Fruit fly (Drosophila melanogaster) whole organism, embryonic: Measurements from ENCODE around the gene Ero1L.

Source experiments
- CG10147 ChIP-seq: fragments of 200-800 bp; sonication (Bioruptor generic); optimal IDR thresholded peaks from 2 replicates; lab custom pipeline; 2019; ENCODE audit warnings: missing biosample characterization, mild to moderate bottlenecking, missing genetic modification characterization, moderate library complexity
- CG10321 ChIP-seq: fragments of 200-800 bp; sonication (Bioruptor generic); IDR thresholded peaks from 2 replicates; pipeline ENCODE4 v1.3.6; 2022; ENCODE audit warnings: missing biosample characterization, missing genetic modification characterization
- CG12299 ChIP-seq: fragments of 200-800 bp; sonication (Bioruptor generic); optimal IDR thresholded peaks from 2 replicates; lab custom pipeline; 2018; ENCODE audit warnings: missing biosample characterization, mild to moderate bottlenecking, missing genetic modification characterization
- CG15479 ChIP-seq: fragments of 200-800 bp; sonication (Bioruptor generic); optimal IDR thresholded peaks from 3 replicates; lab custom pipeline; 2019; ENCODE audit warnings: missing biosample characterization, mild to moderate bottlenecking, missing genetic modification characterization, moderate library complexity
- CG15514 ChIP-seq: fragments of 200-800 bp; sonication (Bioruptor generic); optimal IDR thresholded peaks from 3 replicates; lab custom pipeline; 2017; ENCODE audit warnings: missing biosample characterization, missing genetic modification characterization, mild to moderate bottlenecking, moderate library complexity, missing genetic modification reagents
- CG16779 ChIP-seq: fragments of 200-800 bp; sonication (Bioruptor generic); IDR thresholded peaks from 2 replicates; pipeline ENCODE4 v1.3.6; 2022; ENCODE audit warnings: missing biosample characterization, missing genetic modification characterization
- CG16863 ChIP-seq: fragments of 200-800 bp; sonication (Bioruptor generic); optimal IDR thresholded peaks from 3 replicates; lab custom pipeline; 2016; ENCODE audit warnings: missing biosample characterization, missing genetic modification characterization
- CG17328 ChIP-seq: fragments of 200-800 bp; sonication (Bioruptor generic); IDR thresholded peaks from 2 replicates; pipeline ENCODE4 v1.3.6; 2022; ENCODE audit warnings: missing biosample characterization, missing genetic modification characterization
- CG17612 ChIP-seq: fragments of 200-800 bp; sonication (Bioruptor generic); IDR thresholded peaks from 2 replicates; pipeline ENCODE4 v1.3.6; 2022; ENCODE audit warnings: missing biosample characterization, missing genetic modification characterization
- CG17829 ChIP-seq: fragments of 200-800 bp; optimal IDR thresholded peaks from 2 replicates; lab custom pipeline; 2019; ENCODE audit warnings: missing biosample characterization, mild to moderate bottlenecking, missing genetic modification characterization, moderate library complexity
- CG18599 ChIP-seq: fragments of 200-800 bp; sonication (Bioruptor generic); optimal IDR thresholded peaks from 3 replicates; lab custom pipeline; 2017; ENCODE audit warnings: missing biosample characterization, missing genetic modification characterization, mild to moderate bottlenecking, moderate library complexity, missing genetic modification reagents
- CG2120 ChIP-seq: fragments of 200-800 bp; sonication (Bioruptor generic); optimal IDR thresholded peaks from 3 replicates; lab custom pipeline; 2016; ENCODE audit warnings: missing biosample characterization, missing genetic modification characterization
- CG2889 ChIP-seq: fragments of 200-800 bp; sonication (Bioruptor generic); IDR thresholded peaks from 3 replicates; pipeline ENCODE4 v1.3.6; 2022; ENCODE audit warnings: missing biosample characterization, missing genetic modification characterization
- CG3995 ChIP-seq: fragments of 200-800 bp; sonication (Bioruptor generic); optimal IDR thresholded peaks from 3 replicates; lab custom pipeline; 2016; ENCODE audit warnings: missing biosample characterization, missing genetic modification characterization
- CG6689 ChIP-seq: fragments of 200-800 bp; sonication (Bioruptor generic); IDR thresholded peaks from 2 replicates; pipeline ENCODE4 v1.3.6; 2022; ENCODE audit warnings: missing biosample characterization, missing genetic modification characterization
- CG8359 ChIP-seq: fragments of 200-800 bp; sonication (Bioruptor generic); optimal IDR thresholded peaks from 2 replicates; lab custom pipeline; 2017; ENCODE audit warnings: missing biosample characterization, mild to moderate bottlenecking, missing genetic modification characterization, borderline replicate concordance
- CG8944 ChIP-seq: fragments of 200-800 bp; sonication (Bioruptor generic); optimal IDR thresholded peaks from 3 replicates; lab custom pipeline; 2016; ENCODE audit warnings: missing biosample characterization, missing genetic modification characterization
- CG9437 ChIP-seq: fragments of 200-800 bp; sonication (Bioruptor generic); optimal IDR thresholded peaks from 2 replicates; lab custom pipeline; 2018; ENCODE audit warnings: missing biosample characterization, mild to moderate bottlenecking, missing genetic modification characterization
- Dll ChIP-seq: fragments of 200-800 bp; sonication (Bioruptor generic); IDR thresholded peaks from 4 replicates; pipeline ENCODE4 v1.3.6; 2022; ENCODE audit warnings: missing biosample characterization, missing genetic modification characterization; ENCODE audit not compliant: partially characterized antibody
- Ets65A ChIP-seq: fragments of 200-800 bp; sonication (Bioruptor generic); peaks from one replicate; lab custom pipeline; 2016; ENCODE audit warnings: missing biosample characterization, missing genetic modification characterization
- Fer3 ChIP-seq: fragments of 200-800 bp; sonication (Bioruptor generic); optimal IDR thresholded peaks from 2 replicates; lab custom pipeline; 2018; ENCODE audit warnings: missing biosample characterization, mild to moderate bottlenecking, missing genetic modification characterization, moderate library complexity
- NFAT ChIP-seq: fragments of 200-800 bp; sonication (Bioruptor generic); IDR thresholded peaks from 2 replicates; pipeline ENCODE4 v1.3.6; 2022; ENCODE audit warnings: missing biosample characterization, missing genetic modification characterization
- Pdp1 ChIP-seq, 2 experiments: fragments of 200-800 bp; sonication (Bioruptor generic); optimal IDR thresholded peaks; 3 replicates each; lab custom pipeline; 2016; ENCODE audit warnings: missing biosample characterization in 2 of 2, missing genetic modification characterization in 2 of 2, mild to moderate bottlenecking in 1 of 2, moderate library complexity in 1 of 2
- Rfx ChIP-seq: fragments of 200-800 bp; sonication (Bioruptor generic); IDR thresholded peaks from 2 replicates; pipeline ENCODE4 v1.3.6; 2022; ENCODE audit warnings: missing biosample characterization, missing genetic modification characterization
- Sry-β ChIP-seq: fragments of 200-800 bp; sonication (Bioruptor generic); optimal IDR thresholded peaks from 2 replicates; lab custom pipeline; 2018; ENCODE audit warnings: missing biosample characterization, mild to moderate bottlenecking, missing genetic modification characterization, moderate library complexity
- Ssrp ChIP-seq: fragments of 200-800 bp; sonication (Bioruptor generic); optimal IDR thresholded peaks from 2 replicates; lab custom pipeline; 2018; ENCODE audit warnings: missing biosample characterization, mild to moderate bottlenecking, missing genetic modification characterization, moderate library complexity
- Trl ChIP-seq, 3 experiments: fragments of >200 bp in 2 of 3; fragments of 200-800 bp in 1 of 3; sonication (Bioruptor generic) in 1 of 3; optimal IDR thresholded peaks; 2 replicates in 1 of 3; 3 replicates in 2 of 3; lab custom pipeline; 2016 to 2017; ENCODE audit warnings: missing biosample characterization in 1 of 3, missing genetic modification characterization in 1 of 3
- ac ChIP-seq: fragments of 200-800 bp; sonication (Bioruptor generic); optimal IDR thresholded peaks from 3 replicates; lab custom pipeline; 2017; ENCODE audit warnings: missing biosample characterization, mild to moderate bottlenecking, missing genetic modification characterization
- ase ChIP-seq: fragments of 200-800 bp; sonication (Bioruptor generic); IDR thresholded peaks from 3 replicates; pipeline ENCODE4 v1.3.6; 2022; ENCODE audit warnings: missing biosample characterization, missing genetic modification characterization
- bigmax ChIP-seq: fragments of 200-800 bp; sonication (Bioruptor generic); optimal IDR thresholded peaks from 2 replicates; lab custom pipeline; 2018; ENCODE audit warnings: missing biosample characterization, mild to moderate bottlenecking, missing genetic modification characterization
- br ChIP-seq: fragments of >200 bp; optimal IDR thresholded peaks from 2 replicates; lab custom pipeline; 2017
- dimm ChIP-seq: fragments of 200-800 bp; sonication (Bioruptor generic); IDR thresholded peaks from 2 replicates; pipeline ENCODE4 v1.3.6; 2022; ENCODE audit warnings: missing biosample characterization, missing genetic modification characterization
- ewg ChIP-seq: fragments of 200-800 bp; sonication (Bioruptor generic); optimal IDR thresholded peaks from 3 replicates; lab custom pipeline; 2017; ENCODE audit warnings: mild to moderate bottlenecking, missing biosample characterization, missing genetic modification reagents, missing genetic modification characterization
- gce ChIP-seq: fragments of 200-800 bp; sonication (Bioruptor generic); IDR thresholded peaks from 3 replicates; pipeline ENCODE4 v1.3.6; 2022; ENCODE audit warnings: missing biosample characterization, missing genetic modification characterization
- gsb-n ChIP-seq: fragments of 200-800 bp; sonication (Bioruptor generic); optimal IDR thresholded peaks from 3 replicates; lab custom pipeline; 2018; ENCODE audit warnings: missing biosample characterization, mild to moderate bottlenecking, missing genetic modification characterization
- ind ChIP-seq: fragments of 200-800 bp; sonication (Bioruptor generic); optimal IDR thresholded peaks from 3 replicates; lab custom pipeline; 2016; ENCODE audit warnings: missing biosample characterization, missing genetic modification characterization
- inv ChIP-seq: fragments of 200-800 bp; sonication (Bioruptor generic); IDR thresholded peaks from 2 replicates; pipeline ENCODE4 v1.3.6; 2022; ENCODE audit warnings: missing biosample characterization, missing genetic modification characterization; ENCODE audit not compliant: partially characterized antibody
- jigr1 ChIP-seq: fragments of 200-800 bp; sonication (Bioruptor generic); IDR thresholded peaks from 3 replicates; pipeline ENCODE4 v1.3.6; 2022; ENCODE audit warnings: missing biosample characterization, missing genetic modification characterization
- lmd ChIP-seq: fragments of 200-800 bp; sonication (Bioruptor generic); IDR thresholded peaks from 2 replicates; pipeline ENCODE4 v1.3.6; 2022; ENCODE audit warnings: missing biosample characterization, missing genetic modification characterization
- luna ChIP-seq: fragments of 200-800 bp; sonication (Bioruptor generic); optimal IDR thresholded peaks from 2 replicates; lab custom pipeline; 2016; ENCODE audit warnings: missing biosample characterization, missing genetic modification characterization
- nerfin-1 ChIP-seq: fragments of 200-800 bp; sonication (Bioruptor generic); optimal IDR thresholded peaks from 3 replicates; lab custom pipeline; 2019; ENCODE audit warnings: missing biosample characterization, mild to moderate bottlenecking, missing genetic modification characterization, moderate library complexity
- pros ChIP-seq: fragments of 200-800 bp; sonication (Bioruptor generic); optimal IDR thresholded peaks from 3 replicates; lab custom pipeline; 2019; ENCODE audit warnings: missing biosample characterization, mild to moderate bottlenecking, missing genetic modification characterization, moderate library complexity
- pzg ChIP-seq: fragments of 200-800 bp; sonication (Bioruptor generic); optimal IDR thresholded peaks from 3 replicates; lab custom pipeline; 2018; ENCODE audit warnings: missing biosample characterization, mild to moderate bottlenecking, missing genetic modification characterization, moderate library complexity
- row ChIP-seq: fragments of 200-800 bp; sonication (Bioruptor generic); IDR thresholded peaks from 3 replicates; pipeline ENCODE4 v1.3.6; 2022; ENCODE audit warnings: missing biosample characterization, missing genetic modification characterization
- scrt ChIP-seq: fragments of 200-800 bp; sonication (Bioruptor generic); optimal IDR thresholded peaks from 2 replicates; lab custom pipeline; 2018; ENCODE audit warnings: missing biosample characterization, mild to moderate bottlenecking, missing genetic modification characterization, moderate library complexity
- zen ChIP-seq: fragments of 200-800 bp; sonication (Bioruptor generic); optimal IDR thresholded peaks from 3 replicates; lab custom pipeline; 2018; ENCODE audit warnings: missing biosample characterization, mild to moderate bottlenecking, missing genetic modification characterization, moderate library complexity

The Ero1L gene

DNA sequence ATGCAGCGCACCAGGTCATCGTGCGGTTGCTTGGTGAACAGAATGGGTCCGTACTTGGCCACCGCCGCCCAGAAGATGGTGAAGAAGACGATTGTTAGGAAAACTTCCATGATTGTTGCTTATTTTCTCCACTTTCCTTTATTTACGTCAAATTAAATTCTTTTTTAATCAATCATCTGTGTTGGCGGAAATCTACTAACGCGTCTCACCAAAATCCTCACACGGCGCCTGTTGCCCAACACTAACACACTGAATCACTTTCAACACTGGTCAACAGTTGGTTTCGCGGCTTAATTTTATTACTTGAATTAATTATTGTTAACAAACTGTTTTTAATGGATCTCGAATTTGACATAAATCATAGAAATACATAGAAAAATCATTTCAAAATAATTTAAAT lies 16.5 kb downstream of the Ero1L start, which contains the start of gene VhaM9.7-c (continued):
- TF ChIP-seq ind (peak; percentile 38), zen (tag; lab: Kevin White, UChicago) (peak; percentile 37), CG10147 (GFP tag; lab: Kevin White, UChicago) (no peak), CG8944 (GFP tag; lab: Kevin White, UChicago) (no peak), CG2889 (GFP tag; lab: Robert Waterston, UW) (no peak), CG15479 (GFP tag; lab: Kevin White, UChicago) (no peak), ase (no peak), CG17612 (GFP tag; lab: Robert Waterston, UW) (no peak), br (no peak), gsb-n (tag; lab: Kevin White, UChicago) (peak; percentile 24), NFAT (GFP tag; lab: Robert Waterston, UW) (peak; percentile 21; the same call in 1 of the 2 replicates), Fer3 (peak; percentile 22), ac (GFP tag; lab: Kevin White, UChicago) (no peak), CG6689 (GFP tag; lab: Robert Waterston, UW) (no peak), lmd (peak; percentile 12; the same call in 1 of the 2 replicates), CG10321 (GFP tag; lab: Robert Waterston, UW) (no peak), pzg (peak; percentile 69), Ssrp (tag; lab: Kevin White, UChicago) (no peak)
- TF ChIP-seq, all 482 proteins: peak for 138

DNA sequence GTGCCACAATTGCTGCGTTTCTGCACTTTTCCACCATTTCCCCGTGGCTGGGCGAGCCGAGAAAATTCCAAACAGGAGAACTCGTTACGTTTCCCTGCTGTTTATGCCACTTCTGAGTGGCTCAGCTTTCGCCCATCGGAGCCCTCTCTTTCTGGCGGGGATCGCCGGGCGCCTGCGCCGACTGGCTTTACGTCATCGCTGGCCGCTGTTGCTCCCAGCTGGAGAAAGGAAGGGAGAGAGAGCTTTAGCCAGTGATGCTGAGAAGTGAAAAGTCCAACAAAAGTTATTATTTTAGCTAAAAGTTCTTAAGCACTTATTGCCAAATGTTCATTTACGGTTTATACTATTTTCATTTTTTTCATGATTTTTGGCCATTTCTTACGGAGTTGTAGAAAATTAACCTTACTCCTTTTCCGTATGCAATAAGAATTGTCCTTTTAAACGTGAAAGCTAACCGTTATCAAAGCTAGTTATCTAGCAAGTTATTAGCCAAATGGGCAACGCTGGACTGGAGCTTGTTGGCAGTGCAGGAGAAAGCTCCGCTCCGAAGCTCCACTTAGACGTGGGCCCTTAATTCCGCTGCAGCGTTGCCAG lies 17.8 kb downstream of the Ero1L start, which contains the start of the genes Teh2 and tipE:
TSS of gene Teh2 (minus strand) at position 94 of the 594 bp plus-strand sequence.
TSS of gene tipE (plus strand) at position 570 of the 594 bp plus-strand sequence.
- TF ChIP-seq inv (GFP tag; lab: Robert Waterston, UW) (no peak), CG12299 (no peak), CG9437 (GFP tag; lab: Kevin White, UChicago) (peak; percentile 23), CG8359 (no peak), Trl (optimal IDR thresholded peaks at IDR 0.05; lab: Kevin White, UChicago) (peak; percentile 3 to 18), Trl (GFP tag; optimal IDR thresholded peaks at IDR 0.05; lab: Kevin White, UChicago) (no peak), CG15514 (GFP tag; lab: Kevin White, UChicago) (peak; percentile 5), CG3995 (GFP tag; lab: Kevin White, UChicago) (peak; percentile 3), Sry-β (peak; percentile 86), row (GFP tag; lab: Robert Waterston, UW) (peak; percentile 58), luna (GFP tag; lab: Kevin White, UChicago) (no peak), ewg (GFP tag; lab: Kevin White, UChicago) (peak; percentile 89), CG2120 (GFP tag; lab: Kevin White, UChicago) (peak; percentile 18), jigr1 (GFP tag; lab: Robert Waterston, UW) (no peak), Ets65A (peak; percentile 61), CG18599 (GFP tag; lab: Kevin White, UChicago) (peak; percentile 16), Pdp1 (GFP tag; optimal IDR thresholded peaks at IDR 0.05; lab: Kevin White, UChicago) (peak in 1 of 2 experiments; percentile 50)

DNA sequence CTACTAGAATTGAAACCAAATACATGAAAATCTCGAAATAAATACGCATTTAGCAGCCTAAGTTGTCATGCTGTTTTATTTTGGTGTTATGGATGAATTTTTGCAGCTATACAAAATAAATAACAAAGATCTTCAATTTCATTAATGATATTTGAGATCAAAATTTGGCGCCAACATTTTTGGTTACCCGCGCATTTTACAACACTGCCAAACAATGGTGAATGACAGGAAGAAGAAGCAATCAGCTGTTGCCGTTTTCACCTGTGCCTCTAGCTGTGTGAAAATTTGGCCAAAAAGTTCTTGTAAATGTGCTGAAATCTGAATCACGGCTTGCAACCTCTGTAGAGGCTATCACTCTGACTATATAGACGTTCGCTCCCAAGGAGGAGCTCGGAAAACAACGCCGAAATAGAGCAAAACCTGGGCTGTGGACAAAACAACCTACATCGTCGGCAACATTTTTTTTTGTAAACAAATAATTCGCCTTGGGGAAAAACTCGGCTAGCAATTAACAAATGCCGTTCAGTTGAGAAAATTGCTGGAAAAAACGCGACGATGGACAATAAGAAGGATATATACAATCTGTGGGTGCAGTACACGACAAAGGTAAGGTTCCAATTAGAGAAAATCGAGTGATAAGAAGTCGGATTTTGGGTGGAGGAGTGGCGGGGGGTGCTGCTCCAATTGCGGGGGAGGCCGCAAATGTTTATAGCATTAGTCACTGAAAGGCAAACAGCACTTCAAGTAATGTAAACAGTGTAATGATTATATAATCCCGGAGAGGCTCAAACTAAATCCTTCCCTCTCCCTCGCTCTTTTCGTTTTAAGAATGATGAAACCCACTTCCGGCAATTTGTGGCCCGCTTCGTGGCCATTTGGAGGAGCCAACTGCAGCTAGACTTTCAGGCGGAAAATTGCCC lies 23.8 kb downstream of the Ero1L start, which contains the start of gene CG43367:
TSS of gene CG43367 (plus strand) at position 264 of the 920 bp plus-strand sequence.
- no peak for TF ChIP-seq CG16779 (GFP tag; lab: Robert Waterston, UW)
- peak; percentile 8 for TF ChIP-seq nerfin-1 (tag; lab: Kevin White, UChicago)
- TF ChIP-seq gce (GFP tag; lab: Robert Waterston, UW): no peak
- TF ChIP-seq pros (GFP tag; lab: Kevin White, UChicago): no peak
- no peak for TF ChIP-seq dimm (GFP tag; lab: Robert Waterston, UW)
- TF ChIP-seq Dll: 0 out of 4 replicates have a peak, but pooled peaks have one; percentile 32
- TF ChIP-seq CG16863 (GFP tag; lab: Kevin White, UChicago): no peak
- TF ChIP-seq CG17328: no peak
- TF ChIP-seq bigmax (GFP tag; lab: Kevin White, UChicago): no peak
- TF ChIP-seq scrt (GFP tag; lab: Kevin White, UChicago): no peak
- no peak for TF ChIP-seq CG17829 (tag; lab: Kevin White, UChicago)
- TF ChIP-seq Rfx: peak; percentile 67
